Fruit fly (Drosophila melanogaster) whole organism, embryonic: ENCODE measurements around the gene CG8301.

ENCODE experiments used
- ATbp ChIP-seq: fragments of 200-800 bp; sonication (Bioruptor generic); optimal IDR thresholded peaks from 2 replicates; lab custom pipeline; 2017; ENCODE audit warnings: missing biosample characterization, mild to moderate bottlenecking, missing genetic modification characterization, missing genetic modification reagents
- Aef1 ChIP-seq: fragments of 200-800 bp; sonication (Bioruptor generic); IDR thresholded peaks from 3 replicates; pipeline ENCODE4 v1.3.6; 2022; ENCODE audit warnings: missing biosample characterization, missing genetic modification characterization
- BtbVII ChIP-seq: fragments of 200-800 bp; sonication (Bioruptor generic); optimal IDR thresholded peaks from 3 replicates; lab custom pipeline; 2017; ENCODE audit warnings: missing biosample characterization, mild to moderate bottlenecking, missing genetic modification characterization
- CG10654 ChIP-seq: fragments of 200-800 bp; sonication (Bioruptor generic); optimal IDR thresholded peaks from 2 replicates; lab custom pipeline; 2016; ENCODE audit warnings: missing biosample characterization, missing genetic modification characterization
- CG12104 ChIP-seq: fragments of 200-800 bp; sonication (Bioruptor generic); optimal IDR thresholded peaks from 3 replicates; lab custom pipeline; 2016; ENCODE audit warnings: missing biosample characterization, missing genetic modification characterization
- CG13296 ChIP-seq: fragments of 200-800 bp; sonication (Bioruptor generic); optimal IDR thresholded peaks from 3 replicates; lab custom pipeline; 2018; ENCODE audit warnings: missing biosample characterization, mild to moderate bottlenecking, missing genetic modification characterization
- CG15073 ChIP-seq: fragments of 200-800 bp; sonication (Bioruptor generic); optimal IDR thresholded peaks from 2 replicates; lab custom pipeline; 2016; ENCODE audit warnings: missing biosample characterization, missing genetic modification characterization
- CG1529 ChIP-seq: fragments of 200-800 bp; sonication (Bioruptor generic); optimal IDR thresholded peaks from 3 replicates; lab custom pipeline; 2018; ENCODE audit warnings: missing biosample characterization, missing genetic modification characterization
- CG16813 ChIP-seq: fragments of 200-800 bp; sonication (Bioruptor generic); IDR thresholded peaks from 3 replicates; pipeline ENCODE4 v1.3.6; 2022; ENCODE audit warnings: missing biosample characterization, missing genetic modification characterization; ENCODE audit not compliant: partially characterized antibody
- CG16815 ChIP-seq: fragments of 200-800 bp; sonication (Bioruptor generic); optimal IDR thresholded peaks from 3 replicates; lab custom pipeline; 2017; ENCODE audit warnings: missing biosample characterization, mild to moderate bottlenecking, missing genetic modification characterization
- CG18476 ChIP-seq: fragments of 200-800 bp; sonication (Bioruptor generic); optimal IDR thresholded peaks from 2 replicates; lab custom pipeline; 2016; ENCODE audit warnings: missing biosample characterization, mild to moderate bottlenecking, missing genetic modification characterization
- CG2199 ChIP-seq: fragments of 200-800 bp; sonication (Bioruptor generic); IDR thresholded peaks from 3 replicates; pipeline ENCODE4 v1.3.6; 2022; ENCODE audit warnings: missing biosample characterization, missing genetic modification characterization
- CG2678 ChIP-seq: fragments of 200-800 bp; sonication (Bioruptor generic); optimal IDR thresholded peaks from 3 replicates; lab custom pipeline; 2019; ENCODE audit warnings: missing biosample characterization, mild to moderate bottlenecking, missing genetic modification characterization, moderate library complexity
- CG31441 ChIP-seq: fragments of 200-800 bp; sonication (Bioruptor generic); IDR thresholded peaks from 2 replicates; pipeline ENCODE4 v1.3.6; 2022; ENCODE audit warnings: missing biosample characterization, missing genetic modification characterization
- CG3407 ChIP-seq: fragments of 200-800 bp; sonication (Bioruptor generic); optimal IDR thresholded peaks from 2 replicates; lab custom pipeline; 2018; ENCODE audit warnings: missing biosample characterization, mild to moderate bottlenecking, missing genetic modification characterization
- CG4424 ChIP-seq: fragments of 200-800 bp; sonication (Bioruptor generic); optimal IDR thresholded peaks from 3 replicates; lab custom pipeline; 2016; ENCODE audit warnings: missing biosample characterization, missing genetic modification characterization
- CG5245 ChIP-seq: fragments of 200-800 bp; sonication (Bioruptor generic); optimal IDR thresholded peaks from 3 replicates; lab custom pipeline; 2016; ENCODE audit warnings: missing biosample characterization, missing genetic modification characterization
- CG6272 ChIP-seq: fragments of 200-800 bp; sonication (Bioruptor generic); IDR thresholded peaks from 2 replicates; pipeline ENCODE4 v1.3.6; 2022; ENCODE audit warnings: missing biosample characterization, missing genetic modification characterization
- CG8281 ChIP-seq: fragments of 200-800 bp; sonication (Bioruptor generic); optimal IDR thresholded peaks from 2 replicates; lab custom pipeline; 2018; ENCODE audit warnings: missing biosample characterization, mild to moderate bottlenecking, missing genetic modification characterization, moderate library complexity
- CG9876 ChIP-seq: fragments of 200-800 bp; sonication (Bioruptor generic); optimal IDR thresholded peaks from 2 replicates; lab custom pipeline; 2016; ENCODE audit warnings: missing biosample characterization, missing genetic modification characterization
- CrebB ChIP-seq: fragments of 200-800 bp; sonication (Bioruptor generic); optimal IDR thresholded peaks from 3 replicates; lab custom pipeline; 2018; ENCODE audit warnings: missing biosample characterization, mild to moderate bottlenecking, missing genetic modification characterization
- Ets65A ChIP-seq: fragments of 200-800 bp; sonication (Bioruptor generic); peaks from one replicate; lab custom pipeline; 2016; ENCODE audit warnings: missing biosample characterization, missing genetic modification characterization
- Fer3 ChIP-seq: fragments of 200-800 bp; sonication (Bioruptor generic); optimal IDR thresholded peaks from 2 replicates; lab custom pipeline; 2018; ENCODE audit warnings: missing biosample characterization, mild to moderate bottlenecking, missing genetic modification characterization, moderate library complexity
- H15 ChIP-seq: fragments of 200-800 bp; sonication (Bioruptor generic); IDR thresholded peaks from 3 replicates; pipeline ENCODE4 v1.3.6; 2022; ENCODE audit warnings: missing biosample characterization, missing genetic modification characterization
- HHEX ChIP-seq: fragments of 200-800 bp; sonication (Bioruptor generic); optimal IDR thresholded peaks from 3 replicates; lab custom pipeline; 2017; ENCODE audit warnings: missing biosample characterization, mild to moderate bottlenecking, missing genetic modification characterization, missing genetic modification reagents
- Hsf ChIP-seq: fragments of 200-800 bp; sonication (Bioruptor generic); optimal IDR thresholded peaks from 3 replicates; lab custom pipeline; 2016; ENCODE audit warnings: missing biosample characterization, missing genetic modification characterization
- NFAT ChIP-seq: fragments of 200-800 bp; sonication (Bioruptor generic); IDR thresholded peaks from 2 replicates; pipeline ENCODE4 v1.3.6; 2022; ENCODE audit warnings: missing biosample characterization, missing genetic modification characterization
- Optix ChIP-seq: fragments of 200-800 bp; sonication (Bioruptor generic); IDR thresholded peaks from 3 replicates; pipeline ENCODE4 v1.3.6; 2022; ENCODE audit warnings: missing biosample characterization, missing genetic modification characterization
- PHDP ChIP-seq: fragments of 200-800 bp; sonication (Bioruptor generic); optimal IDR thresholded peaks from 3 replicates; lab custom pipeline; 2018; ENCODE audit warnings: missing biosample characterization, mild to moderate bottlenecking, missing genetic modification characterization, moderate library complexity
- Ptx1 ChIP-seq: fragments of 200-800 bp; sonication (Bioruptor generic); IDR thresholded peaks from 2 replicates; pipeline ENCODE4 v1.3.6; 2022; ENCODE audit warnings: missing biosample characterization, missing genetic modification characterization
- Tbp ChIP-seq: fragments of >200 bp; optimal IDR thresholded peaks from 2 replicates; lab custom pipeline; 2018; ENCODE audit warnings: missing biosample characterization, missing genetic modification characterization
- ac ChIP-seq: fragments of 200-800 bp; sonication (Bioruptor generic); optimal IDR thresholded peaks from 3 replicates; lab custom pipeline; 2017; ENCODE audit warnings: missing biosample characterization, mild to moderate bottlenecking, missing genetic modification characterization
- bcd ChIP-seq: fragments of 200-800 bp; sonication (Bioruptor generic); optimal IDR thresholded peaks from 2 replicates; lab custom pipeline; 2017; ENCODE audit warnings: missing biosample characterization, mild to moderate bottlenecking, missing genetic modification characterization
- btn ChIP-seq: fragments of 200-800 bp; sonication (Bioruptor generic); optimal IDR thresholded peaks from 2 replicates; lab custom pipeline; 2016; ENCODE audit warnings: missing biosample characterization, missing genetic modification characterization
- cad ChIP-seq: fragments of >200 bp; optimal IDR thresholded peaks from 2 replicates; lab custom pipeline; 2017; ENCODE audit warnings: missing biosample characterization, missing genetic modification characterization
- dan ChIP-seq: fragments of 200-800 bp; sonication (Bioruptor generic); IDR thresholded peaks from 2 replicates; pipeline ENCODE4 v1.3.6; 2022; ENCODE audit warnings: missing biosample characterization, missing genetic modification characterization
- fd3F ChIP-seq: fragments of 200-800 bp; sonication (Bioruptor generic); optimal IDR thresholded peaks from 2 replicates; lab custom pipeline; 2018; ENCODE audit warnings: missing biosample characterization, mild to moderate bottlenecking, missing genetic modification characterization, moderate library complexity
- gfzf ChIP-seq: fragments of 200-800 bp; sonication (Bioruptor generic); optimal IDR thresholded peaks from 2 replicates; lab custom pipeline; 2016; ENCODE audit warnings: missing biosample characterization, mild to moderate bottlenecking, missing genetic modification characterization, moderate library complexity
- gro ChIP-seq: fragments of 200-800 bp; sonication (Bioruptor generic); optimal IDR thresholded peaks from 2 replicates; lab custom pipeline; 2016; ENCODE audit warnings: missing biosample characterization, missing genetic modification characterization
- gsb ChIP-seq: fragments of 200-800 bp; sonication (Bioruptor generic); IDR thresholded peaks from 2 replicates; pipeline ENCODE4 v1.3.6; 2022; ENCODE audit warnings: missing biosample characterization, missing genetic modification characterization
- hbn ChIP-seq: fragments of 200-800 bp; sonication (Bioruptor generic); IDR thresholded peaks from 2 replicates; pipeline ENCODE4 v1.3.6; 2022; ENCODE audit warnings: missing biosample characterization, missing genetic modification characterization; ENCODE audit not compliant: partially characterized antibody
- klu ChIP-seq: fragments of 200-800 bp; sonication (Bioruptor generic); IDR thresholded peaks from 2 replicates; pipeline ENCODE4 v1.3.6; 2022; ENCODE audit warnings: missing biosample characterization, missing genetic modification characterization
- lov ChIP-seq, 2 experiments: fragments of 200-800 bp in 1 of 2; fragments of >200 bp in 1 of 2; sonication (Bioruptor generic) in 1 of 2; IDR thresholded peaks in 1 of 2; optimal IDR thresholded peaks in 1 of 2; 2 replicates in 1 of 2; 3 replicates in 1 of 2; pipeline versions ENCODE4 v1.3.6 to Lab custom; 2017 to 2022; ENCODE audit warnings: missing biosample characterization in 1 of 2, missing genetic modification characterization in 1 of 2
- nom ChIP-seq: fragments of 200-800 bp; sonication (Bioruptor generic); optimal IDR thresholded peaks from 2 replicates; lab custom pipeline; 2017; ENCODE audit warnings: missing biosample characterization, missing genetic modification characterization, mild to moderate bottlenecking, moderate library complexity, missing genetic modification reagents
- pzg ChIP-seq: fragments of 200-800 bp; sonication (Bioruptor generic); optimal IDR thresholded peaks from 3 replicates; lab custom pipeline; 2018; ENCODE audit warnings: missing biosample characterization, mild to moderate bottlenecking, missing genetic modification characterization, moderate library complexity
- seq ChIP-seq: fragments of 200-800 bp; sonication (Bioruptor generic); IDR thresholded peaks from 2 replicates; pipeline ENCODE4 v1.3.6; 2022; ENCODE audit warnings: missing biosample characterization, missing genetic modification characterization
- sug ChIP-seq: fragments of 200-800 bp; optimal IDR thresholded peaks from 2 replicates; lab custom pipeline; 2019; ENCODE audit warnings: missing biosample characterization, mild to moderate bottlenecking, missing genetic modification characterization, moderate library complexity
- tap ChIP-seq: fragments of 200-800 bp; optimal IDR thresholded peaks from 3 replicates; lab custom pipeline; 2019; ENCODE audit warnings: missing biosample characterization, mild to moderate bottlenecking, missing genetic modification characterization, moderate library complexity
- vnd ChIP-seq: fragments of 200-800 bp; sonication (Bioruptor generic); IDR thresholded peaks from 3 replicates; pipeline ENCODE4 v1.3.6; 2022; ENCODE audit warnings: missing biosample characterization, missing genetic modification characterization; ENCODE audit not compliant: partially characterized antibody
- zfh2 ChIP-seq: fragments of 200-800 bp; sonication (Bioruptor generic); optimal IDR thresholded peaks from 2 replicates; lab custom pipeline; 2016; ENCODE audit warnings: missing biosample characterization, missing genetic modification characterization

The CG8301 gene

DNA sequence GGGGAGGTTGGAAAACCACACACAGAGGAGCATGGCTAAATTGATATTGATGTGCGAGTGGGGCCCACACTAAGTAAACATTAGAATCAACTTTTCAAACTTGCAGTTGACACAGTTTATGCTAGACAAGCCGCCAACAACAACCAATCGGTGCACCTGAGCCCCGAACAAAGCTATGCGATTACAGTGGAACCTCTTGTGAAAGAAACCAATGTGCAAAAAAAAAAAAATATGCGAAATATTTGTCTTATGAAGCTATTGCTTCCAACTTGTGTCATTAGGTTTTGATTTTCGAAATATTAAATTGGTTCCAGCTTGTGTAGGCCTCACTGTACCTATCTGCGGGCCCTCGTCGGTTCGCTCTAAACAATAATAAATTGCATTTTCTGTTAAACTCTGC is 37.2 kb downstream of the CG8301 start (continued):
- peak; percentile 77 for TF ChIP-seq CG31441 (GFP tag; lab: Robert Waterston, UW)
- TF ChIP-seq CG6272 (GFP tag; lab: Robert Waterston, UW): no peak; the same call in none of the 2 replicates
- TF ChIP-seq CG18476: peak; percentile 46
- peak; percentile 65 for TF ChIP-seq seq (GFP tag; lab: Robert Waterston, UW)
- TF ChIP-seq gsb (GFP tag; lab: Robert Waterston, UW): no peak
- TF ChIP-seq PHDP (tag; lab: Kevin White, UChicago): peak; percentile 70
- peak; percentile 72 for TF ChIP-seq Hsf (GFP tag; lab: Kevin White, UChicago)
- no peak for TF ChIP-seq dan
- peak; percentile 66 for TF ChIP-seq bcd
- TF ChIP-seq BtbVII (GFP tag; lab: Kevin White, UChicago): no peak
- TF ChIP-seq gfzf (GFP tag; lab: Kevin White, UChicago): no peak
- peak; percentile 60 for TF ChIP-seq HHEX (GFP tag; lab: Kevin White, UChicago)
- peak; percentile 58 for TF ChIP-seq tap (tag; lab: Kevin White, UChicago)
- peak; percentile 57 for TF ChIP-seq CrebB (tag; lab: Kevin White, UChicago)
- peak; percentile 61 for TF ChIP-seq CG3407
- peak; percentile 77 for TF ChIP-seq CG4424 (GFP tag; lab: Kevin White, UChicago)
- no peak for TF ChIP-seq cad (GFP tag; lab: Kevin White, UChicago)
- TF ChIP-seq Ptx1 (GFP tag; lab: Robert Waterston, UW): peak; percentile 83
- TF ChIP-seq CG9876 (GFP tag; lab: Kevin White, UChicago): peak; percentile 52
- no peak for TF ChIP-seq klu
- TF ChIP-seq CG13296: peak; percentile 41
- peak; percentile 62 for TF ChIP-seq CG1529 (GFP tag; lab: Kevin White, UChicago)
- TF ChIP-seq H15 (GFP tag; lab: Robert Waterston, UW): peak; percentile 79
- TF ChIP-seq NFAT (GFP tag; lab: Robert Waterston, UW): peak; percentile 53
- peak; percentile 60 for TF ChIP-seq Fer3 (tag; lab: Kevin White, UChicago)
- TF ChIP-seq CG8281 (tag; lab: Kevin White, UChicago): peak; percentile 28
- TF ChIP-seq CG5245 (GFP tag; lab: Kevin White, UChicago): peak; percentile 79
- TF ChIP-seq CG16813 (GFP tag; lab: Robert Waterston, UW): no peak
- TF ChIP-seq CG16815 (GFP tag; lab: Kevin White, UChicago): peak; percentile 56
- TF ChIP-seq CG12104 (GFP tag; lab: Kevin White, UChicago): no peak
- peak; percentile 38 for TF ChIP-seq btn (GFP tag; lab: Kevin White, UChicago)
- TF ChIP-seq pzg (GFP tag; lab: Kevin White, UChicago): no peak
- TF ChIP-seq CG15073: peak; percentile 6
- peak; percentile 65; the same call in 2 of the 3 replicates for TF ChIP-seq Aef1 (GFP tag; lab: Robert Waterston, UW)
- TF ChIP-seq fd3F (GFP tag; lab: Kevin White, UChicago): peak; percentile 31
- no peak for TF ChIP-seq nom (GFP tag; lab: Kevin White, UChicago)
- TF ChIP-seq Ets65A (GFP tag; lab: Kevin White, UChicago): peak; percentile 95
- TF ChIP-seq ATbp (GFP tag; lab: Kevin White, UChicago): peak; percentile 74
- TF ChIP-seq zfh2 (GFP tag; lab: Kevin White, UChicago): peak; percentile 35
- no peak for TF ChIP-seq lov (optimal IDR thresholded peaks at IDR 0.05; lab: Kevin White, UChicago)
- TF ChIP-seq lov (GFP tag; IDR thresholded peaks at IDR 0.05; lab: Robert Waterston, UW): peak; percentile 81; the same call in 2 of the 3 replicates
- TF ChIP-seq vnd (GFP tag; lab: Robert Waterston, UW): no peak
- TF ChIP-seq Tbp (GFP tag; lab: Kevin White, UChicago): no peak
- TF ChIP-seq CG2199 (GFP tag; lab: Robert Waterston, UW): 0 out of 3 replicates have a peak, but pooled peaks have one; percentile 42
- no peak for TF ChIP-seq sug (tag; lab: Kevin White, UChicago)
- TF ChIP-seq CG2678 (tag; lab: Kevin White, UChicago): peak; percentile 76
- TF ChIP-seq Optix (GFP tag; lab: Robert Waterston, UW): peak; percentile 89
- TF ChIP-seq hbn (GFP tag; lab: Robert Waterston, UW): no peak
- no peak for TF ChIP-seq gro (GFP tag; lab: Kevin White, UChicago)
- TF ChIP-seq CG10654 (GFP tag; lab: Kevin White, UChicago): peak; percentile 39
- TF ChIP-seq ac (GFP tag; lab: Kevin White, UChicago): peak; percentile 25
